Worm (Caenorhabditis elegans) whole organism, late embryonic: ENCODE measurements around the gene set-19.

ENCODE experiments used
- C08G9.2 ChIP-seq: sonication (generic microtip); optimal IDR thresholded peaks from 2 replicates; lab custom pipeline; 2016; ENCODE audit warnings: mild to moderate bottlenecking, missing genetic modification characterization, moderate library complexity, missing compliant biosample characterization
- nhr-11 ChIP-seq: fragments of 150-350 bp; optimal IDR thresholded peaks from 2 replicates; lab custom pipeline; 2014; ENCODE audit warnings: missing biosample characterization, missing genetic modification characterization
- odd-2 ChIP-seq: sonication (generic microtip); optimal IDR thresholded peaks from 2 replicates; lab custom pipeline; 2017; ENCODE audit warnings: antibody characterized with exemption, mild to moderate bottlenecking, missing genetic modification characterization, missing compliant biosample characterization
- sox-2 ChIP-seq: fragments of 200-800 bp; sonication (Bioruptor generic); IDR thresholded peaks from 2 replicates; pipeline ENCODE4 v1.3.6; 2022; ENCODE audit warnings: missing genetic modification reagents, missing genetic modification characterization, missing compliant biosample characterization
- tbx-2 ChIP-seq: sonication (generic microtip); optimal IDR thresholded peaks from 2 replicates; lab custom pipeline; 2016; ENCODE audit warnings: missing genetic modification characterization, missing compliant biosample characterization

- TF ChIP-seq nhr-11 (tag; lab: Kevin White, UChicago) (no peak), tbx-2 (tag; lab: Kevin White, UChicago) (no peak), sox-2 (no peak), odd-2 (tag; lab: Kevin White, UChicago) (no peak), C08G9.2 (tag; lab: Kevin White, UChicago) (no peak)
Observed at ce11 chrX:5631626-5632025, 48.4 kb downstream of the set-19 start, which contains the start of gene T22B7.8.
